Worm (Caenorhabditis elegans) whole organism, midembryonic: ENCODE data around the gene str-33.

Source experiments
- flt-1 ChIP-seq: fragments of 200-800 bp; sonication (Bioruptor generic); IDR thresholded peaks from 2 replicates; pipeline ENCODE4 v1.3.6; 2022; ENCODE audit warnings: missing genetic modification characterization, missing compliant biosample characterization
- klf-2 ChIP-seq: fragments of 200-800 bp; sonication (Bioruptor generic); conservative IDR thresholded peaks from 2 replicates; pipeline ENCODE4 v1.3.6; 2022; ENCODE audit warnings: missing genetic modification reagents, missing genetic modification characterization, missing compliant biosample characterization
- tab-1 ChIP-seq: fragments of 200-800 bp; sonication (Bioruptor generic); IDR thresholded peaks from 2 replicates; pipeline ENCODE4 v1.3.6; 2022; ENCODE audit warnings: missing genetic modification characterization, missing compliant biosample characterization

DNA sequence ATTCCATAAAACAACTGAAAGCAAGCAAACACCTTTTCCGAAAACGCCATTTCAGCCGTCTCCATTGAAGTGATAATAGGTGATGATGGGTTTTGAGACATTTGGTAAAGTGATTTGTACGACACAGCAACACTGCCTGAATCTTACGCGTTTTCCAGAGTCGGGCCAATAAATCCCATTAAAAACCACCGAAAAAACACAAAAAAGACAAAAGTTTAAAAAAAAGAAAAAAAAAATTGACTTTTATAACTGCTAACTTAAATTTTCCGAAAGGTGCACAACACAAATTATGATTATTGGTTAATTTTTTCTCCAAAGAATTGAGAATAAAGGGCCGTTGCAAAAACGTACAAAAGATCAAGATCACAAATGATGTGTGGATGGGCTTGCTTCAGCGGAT lies 6.0 kb downstream of the str-33 start, which contains the start of gene srg-57:
- TF ChIP-seq flt-1 (GFP tag; lab: Robert Waterston, UW) = no peak
- no peak for TF ChIP-seq klf-2 (GFP tag; lab: Robert Waterston, UW)
- TF ChIP-seq tab-1 = no peak
